Worm (Caenorhabditis elegans): ENCODE measurements around the gene afmd-1.

DNA sequence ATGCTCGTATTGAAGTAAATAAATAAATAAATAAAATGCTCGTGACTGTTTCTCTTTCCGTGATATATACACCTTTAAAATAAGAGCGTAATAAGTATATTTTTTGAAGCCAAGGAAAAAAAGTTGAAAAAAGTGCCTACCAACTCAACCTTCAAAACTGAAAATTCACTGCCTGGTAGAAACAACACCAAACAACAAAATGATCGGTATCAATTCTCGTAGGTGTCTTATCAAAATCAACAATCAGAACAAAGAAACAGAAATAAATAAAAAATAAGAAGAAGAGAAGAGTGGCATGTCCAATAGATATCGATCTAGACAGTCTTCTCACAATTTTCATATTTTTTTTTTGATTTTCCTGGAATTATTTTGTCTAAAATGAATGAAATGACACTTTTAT is at the start of gene afmd-1:
- no peak for TF ChIP-seq snpc-4 (GFP tag; optimal IDR thresholded peaks at IDR 0.05)
- no peak for TF ChIP-seq snpc-4 (tag; optimal IDR thresholded peaks at IDR 0.05)
- TF ChIP-seq F55B11.4 (tag; optimal IDR thresholded peaks at IDR 0.05; ENCODE audit: borderline replicate concordance, insufficient read depth), result no peak
- no peak for TF ChIP-seq let-526 (GFP tag; IDR thresholded peaks at IDR 0.05)
